Worm (Caenorhabditis elegans): ENCODE results near the gene sbsp-1.

ce11 chrIII:10857984-10858383 lies 25.2 kb downstream of the sbsp-1 start, which contains the start of gene oxi-1:
- no peak for TF ChIP-seq nhr-23 (tag; optimal IDR thresholded peaks at IDR 0.05)
- TF ChIP-seq R02D3.7 (tag; optimal IDR thresholded peaks at IDR 0.05), result no peak

All from whole organism, L2 larva.